Fruit fly (Drosophila melanogaster) whole organism, prepupa: ENCODE data around the gene Ir7g.

Experiments
- Blimp-1 ChIP-seq: fragments of 200-800 bp; sonication (Bioruptor generic); optimal IDR thresholded peaks from 3 replicates; lab custom pipeline; 2017; ENCODE audit warnings: missing biosample characterization, missing genetic modification characterization, mild to moderate bottlenecking, moderate library complexity, missing genetic modification reagents
- CG10669 ChIP-seq: fragments of 200-800 bp; sonication (Bioruptor generic); optimal IDR thresholded peaks from 3 replicates; lab custom pipeline; 2018; ENCODE audit warnings: missing biosample characterization, mild to moderate bottlenecking, missing genetic modification characterization, moderate library complexity
- CG11294 ChIP-seq: fragments of 200-800 bp; sonication (Bioruptor generic); IDR thresholded peaks from 2 replicates; pipeline ENCODE4 v1.3.6; 2022; ENCODE audit warnings: missing biosample characterization, missing genetic modification characterization
- CG11762 ChIP-seq: fragments of 200-800 bp; sonication (Bioruptor generic); optimal IDR thresholded peaks from 3 replicates; lab custom pipeline; 2016; ENCODE audit warnings: missing biosample characterization, missing genetic modification characterization; ENCODE audit not compliant: insufficient read depth
- CG11902 ChIP-seq: fragments of 200-800 bp; sonication (Bioruptor generic); optimal IDR thresholded peaks from 3 replicates; lab custom pipeline; 2016; ENCODE audit warnings: missing biosample characterization, missing genetic modification characterization
- CG15336 ChIP-seq: fragments of 200-800 bp; sonication (Bioruptor generic); IDR thresholded peaks from 2 replicates; pipeline ENCODE4 v1.3.6; 2022; ENCODE audit warnings: missing biosample characterization, missing genetic modification characterization
- CG1621 ChIP-seq: fragments of 200-800 bp; sonication (Bioruptor generic); optimal IDR thresholded peaks from 3 replicates; lab custom pipeline; 2018; ENCODE audit warnings: missing biosample characterization, mild to moderate bottlenecking, missing genetic modification characterization
- CG3032 ChIP-seq: fragments of 200-800 bp; optimal IDR thresholded peaks from 2 replicates; lab custom pipeline; 2019; ENCODE audit warnings: missing biosample characterization, mild to moderate bottlenecking, missing genetic modification characterization, moderate library complexity
- CG31627 ChIP-seq: fragments of 200-800 bp; sonication (Bioruptor generic); optimal IDR thresholded peaks from 3 replicates; lab custom pipeline; 2016; ENCODE audit warnings: missing biosample characterization, missing genetic modification characterization
- CG32006 ChIP-seq: fragments of 200-800 bp; sonication (Bioruptor generic); optimal IDR thresholded peaks from 3 replicates; lab custom pipeline; 2017; ENCODE audit warnings: missing biosample characterization, mild to moderate bottlenecking, missing genetic modification characterization
- CG34406 ChIP-seq: fragments of 200-800 bp; sonication (Bioruptor generic); optimal IDR thresholded peaks from 3 replicates; lab custom pipeline; 2016; ENCODE audit warnings: missing biosample characterization, missing genetic modification characterization
- CG3919 ChIP-seq: fragments of 200-800 bp; sonication (Bioruptor generic); optimal IDR thresholded peaks from 3 replicates; lab custom pipeline; 2016; ENCODE audit warnings: missing biosample characterization, missing genetic modification characterization
- CG4318 ChIP-seq: fragments of 200-800 bp; sonication (Bioruptor generic); optimal IDR thresholded peaks from 3 replicates; lab custom pipeline; 2017; ENCODE audit warnings: missing biosample characterization, mild to moderate bottlenecking, missing genetic modification characterization
- CG6163 ChIP-seq: fragments of 200-800 bp; sonication (Bioruptor generic); IDR thresholded peaks from 3 replicates; pipeline ENCODE4 v1.3.6; 2022; ENCODE audit warnings: missing biosample characterization, missing genetic modification characterization
- CG6276 ChIP-seq: fragments of 200-800 bp; sonication (Bioruptor generic); optimal IDR thresholded peaks from 2 replicates; lab custom pipeline; 2017; ENCODE audit warnings: missing biosample characterization, mild to moderate bottlenecking, missing genetic modification characterization
- CG6792 ChIP-seq: fragments of 200-800 bp; sonication (Bioruptor generic); optimal IDR thresholded peaks from 3 replicates; lab custom pipeline; 2016; ENCODE audit warnings: missing biosample characterization, missing genetic modification characterization
- CG6808 ChIP-seq: fragments of 200-800 bp; sonication (Bioruptor generic); optimal IDR thresholded peaks from 3 replicates; lab custom pipeline; 2017; ENCODE audit warnings: missing biosample characterization, missing genetic modification characterization, mild to moderate bottlenecking, moderate library complexity, missing genetic modification reagents
- CG6854 ChIP-seq: fragments of 200-800 bp; sonication (Bioruptor generic); optimal IDR thresholded peaks from 2 replicates; lab custom pipeline; 2017; ENCODE audit warnings: missing biosample characterization, mild to moderate bottlenecking, missing genetic modification characterization
- CG7368 ChIP-seq: fragments of 200-800 bp; sonication (Bioruptor generic); optimal IDR thresholded peaks from 3 replicates; lab custom pipeline; 2016; ENCODE audit warnings: missing biosample characterization, missing genetic modification characterization
- CG8119 ChIP-seq: fragments of 200-800 bp; sonication (Bioruptor generic); IDR thresholded peaks from 3 replicates; pipeline ENCODE4 v1.3.6; 2022; ENCODE audit warnings: missing biosample characterization, missing genetic modification characterization
- CG8319 ChIP-seq: fragments of 200-800 bp; sonication (Bioruptor generic); optimal IDR thresholded peaks from 3 replicates; lab custom pipeline; 2016; ENCODE audit warnings: missing biosample characterization, missing genetic modification characterization
- CG8632 ChIP-seq: fragments of 200-800 bp; sonication (Bioruptor generic); optimal IDR thresholded peaks from 3 replicates; lab custom pipeline; 2016; ENCODE audit warnings: missing biosample characterization, missing genetic modification characterization
- CG9139 ChIP-seq: fragments of 200-800 bp; sonication (Bioruptor generic); optimal IDR thresholded peaks from 3 replicates; lab custom pipeline; 2017; ENCODE audit warnings: missing biosample characterization, mild to moderate bottlenecking, missing genetic modification characterization
- Eip75B ChIP-seq: fragments of 200-800 bp; sonication (Bioruptor generic); optimal IDR thresholded peaks from 3 replicates; lab custom pipeline; 2016; ENCODE audit warnings: missing biosample characterization, missing genetic modification characterization
- Eip78C ChIP-seq: fragments of 200-800 bp; sonication (Bioruptor generic); peaks from one replicate; lab custom pipeline; 2016; ENCODE audit warnings: missing biosample characterization, missing genetic modification characterization
- Eip93F ChIP-seq: fragments of 200-800 bp; sonication (Bioruptor generic); optimal IDR thresholded peaks from 2 replicates; lab custom pipeline; 2016; ENCODE audit warnings: missing biosample characterization, mild to moderate bottlenecking, missing genetic modification characterization
- Ets21C ChIP-seq: fragments of 200-800 bp; sonication (Bioruptor generic); optimal IDR thresholded peaks from 3 replicates; lab custom pipeline; 2016; ENCODE audit warnings: missing biosample characterization, missing genetic modification characterization
- Ets96B ChIP-seq: fragments of 200-800 bp; optimal IDR thresholded peaks from 2 replicates; lab custom pipeline; 2019; ENCODE audit warnings: missing biosample characterization, mild to moderate bottlenecking, missing genetic modification characterization, moderate library complexity
- Gug ChIP-seq: fragments of 200-800 bp; sonication (Bioruptor generic); IDR thresholded peaks from 2 replicates; pipeline ENCODE4 v1.3.6; 2022; ENCODE audit warnings: missing biosample characterization, missing genetic modification characterization
- Hr38 ChIP-seq: sonication (Bioruptor generic); optimal IDR thresholded peaks from 2 replicates; lab custom pipeline; 2016; ENCODE audit warnings: missing biosample characterization, missing genetic modification characterization
- Hr4 ChIP-seq: fragments of 200-800 bp; sonication (Bioruptor generic); optimal IDR thresholded peaks from 3 replicates; lab custom pipeline; 2016; ENCODE audit warnings: missing biosample characterization, missing genetic modification characterization
- OdsH ChIP-seq: fragments of 200-800 bp; sonication (Bioruptor generic); optimal IDR thresholded peaks from 3 replicates; lab custom pipeline; 2016; ENCODE audit warnings: missing biosample characterization, missing genetic modification characterization
- Smox ChIP-seq: fragments of 200-800 bp; sonication (Bioruptor generic); optimal IDR thresholded peaks from 3 replicates; lab custom pipeline; 2016; ENCODE audit warnings: missing biosample characterization, missing genetic modification characterization
- Sox102F ChIP-seq: fragments of 200-800 bp; sonication (Bioruptor generic); optimal IDR thresholded peaks from 2 replicates; lab custom pipeline; 2016; ENCODE audit warnings: missing biosample characterization, mild to moderate bottlenecking, missing genetic modification characterization
- Sox14 ChIP-seq: fragments of 200-800 bp; sonication (Bioruptor generic); optimal IDR thresholded peaks from 3 replicates; lab custom pipeline; 2016; ENCODE audit warnings: missing biosample characterization, missing genetic modification characterization
- achi ChIP-seq: fragments of 200-800 bp; sonication (Bioruptor generic); optimal IDR thresholded peaks from 3 replicates; lab custom pipeline; 2016; ENCODE audit warnings: missing biosample characterization, missing genetic modification characterization
- acj6 ChIP-seq: fragments of 200-800 bp; sonication (Bioruptor generic); optimal IDR thresholded peaks from 3 replicates; lab custom pipeline; 2016; ENCODE audit warnings: missing biosample characterization, missing genetic modification characterization
- cyc ChIP-seq: fragments of 200-800 bp; sonication (Bioruptor generic); optimal IDR thresholded peaks from 3 replicates; lab custom pipeline; 2016; ENCODE audit warnings: missing biosample characterization, missing genetic modification characterization
- dsx ChIP-seq: fragments of 200-800 bp; optimal IDR thresholded peaks from 3 replicates; lab custom pipeline; 2019; ENCODE audit warnings: missing biosample characterization, mild to moderate bottlenecking, missing genetic modification characterization, moderate library complexity; ENCODE audit not compliant: poor library complexity, severe bottlenecking
- eg ChIP-seq: fragments of 200-800 bp; sonication (Bioruptor generic); IDR thresholded peaks from 3 replicates; pipeline ENCODE4 v1.3.6; 2022; ENCODE audit warnings: missing biosample characterization, missing genetic modification characterization
- fd59A ChIP-seq: fragments of 200-800 bp; sonication (Bioruptor generic); optimal IDR thresholded peaks from 2 replicates; lab custom pipeline; 2017; ENCODE audit warnings: missing biosample characterization, mild to moderate bottlenecking, missing genetic modification characterization, missing genetic modification reagents
- fkh ChIP-seq: fragments of 200-800 bp; sonication (Bioruptor generic); optimal IDR thresholded peaks from 3 replicates; lab custom pipeline; 2017; ENCODE audit warnings: missing biosample characterization, mild to moderate bottlenecking, missing genetic modification characterization, moderate library complexity
- lz ChIP-seq: fragments of 200-800 bp; sonication (Bioruptor generic); optimal IDR thresholded peaks from 3 replicates; lab custom pipeline; 2016; ENCODE audit warnings: missing biosample characterization, missing genetic modification characterization
- net ChIP-seq: fragments of 200-800 bp; sonication (Bioruptor generic); optimal IDR thresholded peaks from 3 replicates; lab custom pipeline; 2016; ENCODE audit warnings: missing biosample characterization, missing genetic modification characterization
- pdm3 ChIP-seq: fragments of 200-800 bp; sonication (Bioruptor generic); optimal IDR thresholded peaks from 3 replicates; lab custom pipeline; 2016; ENCODE audit warnings: missing biosample characterization, missing genetic modification characterization
- salr ChIP-seq, 2 experiments: fragments of 200-800 bp; sonication (Bioruptor generic); optimal IDR thresholded peaks; 3 replicates each; lab custom pipeline; 2016 to 2018; ENCODE audit warnings: missing biosample characterization in 2 of 2, missing genetic modification characterization in 2 of 2, mild to moderate bottlenecking in 1 of 2
- spab ChIP-seq: fragments of 200-800 bp; sonication (Bioruptor generic); optimal IDR thresholded peaks from 2 replicates; lab custom pipeline; 2017; ENCODE audit warnings: missing biosample characterization, mild to moderate bottlenecking, missing genetic modification characterization, missing genetic modification reagents
- ss ChIP-seq, 2 experiments: fragments of 200-800 bp; sonication (Bioruptor generic); optimal IDR thresholded peaks; 2 replicates in 1 of 2; 3 replicates in 1 of 2; lab custom pipeline; 2017 to 2018; ENCODE audit warnings: mild to moderate bottlenecking in 2 of 2, missing biosample characterization in 2 of 2, missing genetic modification characterization in 2 of 2, moderate library complexity in 1 of 2
- svp ChIP-seq: fragments of 200-800 bp; sonication (Bioruptor generic); peaks from one replicate; lab custom pipeline; 2016; ENCODE audit warnings: missing biosample characterization, missing genetic modification characterization
- topi ChIP-seq: fragments of 200-800 bp; sonication (Bioruptor generic); optimal IDR thresholded peaks from 3 replicates; lab custom pipeline; 2016; ENCODE audit warnings: missing biosample characterization, missing genetic modification characterization
- vri ChIP-seq: fragments of 200-800 bp; sonication (Bioruptor generic); optimal IDR thresholded peaks from 3 replicates; lab custom pipeline; 2016; ENCODE audit warnings: missing biosample characterization, mild to moderate bottlenecking, missing genetic modification characterization

The Ir7g gene

DNA sequence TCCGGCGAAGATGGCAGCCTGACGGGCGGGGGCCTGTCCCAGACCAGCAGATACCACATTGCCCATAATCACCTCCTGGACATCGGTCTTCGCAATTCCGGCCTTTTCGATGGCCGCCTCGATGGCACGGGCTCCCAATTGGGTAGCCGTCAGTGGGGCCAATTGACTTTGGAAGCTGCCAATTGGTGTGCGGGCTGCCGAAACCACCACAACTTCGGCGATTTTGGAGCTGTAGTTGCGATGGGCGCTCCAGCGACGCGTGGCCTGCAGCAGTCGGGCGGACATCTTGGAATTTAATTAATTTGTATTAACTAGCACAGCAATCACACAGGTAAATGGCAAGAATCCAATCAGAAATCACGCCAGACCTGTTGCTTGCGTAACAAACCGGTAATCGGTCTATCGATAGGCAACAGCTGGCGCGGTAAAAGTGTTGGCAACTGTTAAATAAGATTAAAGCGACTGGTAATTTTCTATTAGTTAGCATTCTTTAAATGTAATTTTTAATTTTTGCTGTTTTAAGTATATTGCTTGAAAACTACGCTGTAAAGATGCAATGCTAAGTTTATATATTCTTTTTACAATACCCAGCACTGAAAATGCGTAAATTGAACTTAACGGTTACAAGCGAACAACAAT lies 4.0 kb downstream of the Ir7g start, which contains the start of gene Acat1:
Gene Acat1 (minus strand): TSS at position 400 of the 639 bp plus-strand sequence.
- TF ChIP-seq achi (GFP tag; lab: Kevin White, UChicago) = peak; percentile 76
- no peak for TF ChIP-seq CG6854 (GFP tag; lab: Kevin White, UChicago)
- peak; percentile 57 for TF ChIP-seq CG34406 (GFP tag; lab: Kevin White, UChicago)
- peak; percentile 75 for TF ChIP-seq CG31627 (GFP tag; lab: Kevin White, UChicago)
- TF ChIP-seq fd59A (GFP tag; lab: Kevin White, UChicago) = no peak
- TF ChIP-seq salr (GFP tag; optimal IDR thresholded peaks at IDR 0.05; lab: Kevin White, UChicago) = peak in 1 of 2 experiments; percentile 49
- peak; percentile 70 for TF ChIP-seq CG6792 (GFP tag; lab: Kevin White, UChicago)
- TF ChIP-seq CG8632 (GFP tag; lab: Kevin White, UChicago) = peak; percentile 65
- peak; percentile 14 for TF ChIP-seq CG9139 (GFP tag; lab: Kevin White, UChicago)
- TF ChIP-seq Smox (GFP tag; lab: Kevin White, UChicago) = peak; percentile 78
- TF ChIP-seq CG8119 (GFP tag; lab: Robert Waterston, UW) = peak; percentile 39; the same call in 2 of the 3 replicates
- TF ChIP-seq ss (GFP tag; optimal IDR thresholded peaks at IDR 0.05; lab: Kevin White, UChicago) = peak; percentile 1 to 42
- TF ChIP-seq Eip75B (GFP tag; lab: Kevin White, UChicago) = peak; percentile 84
- TF ChIP-seq Sox102F (GFP tag; lab: Kevin White, UChicago) = peak; percentile 83
- no peak for TF ChIP-seq dsx (GFP tag; lab: Kevin White, UChicago)
- no peak for TF ChIP-seq CG3032 (tag; lab: Kevin White, UChicago)
- no peak for TF ChIP-seq fkh (GFP tag; lab: Kevin White, UChicago)
- peak; percentile 81 for TF ChIP-seq eg
- peak; percentile 81 for TF ChIP-seq cyc
- peak; percentile 94 for TF ChIP-seq vri
- no peak for TF ChIP-seq CG11294 (GFP tag; lab: Robert Waterston, UW)
- TF ChIP-seq Hr4 (GFP tag; lab: Kevin White, UChicago) = peak; percentile 76
- peak; percentile 85 for TF ChIP-seq svp (GFP tag; lab: Kevin White, UChicago)
- peak; percentile 84 for TF ChIP-seq topi (GFP tag; lab: Kevin White, UChicago)
- TF ChIP-seq Ets21C (GFP tag; lab: Kevin White, UChicago) = peak; percentile 69
- TF ChIP-seq lz = peak; percentile 86
- peak; percentile 58 for TF ChIP-seq CG32006 (GFP tag; lab: Kevin White, UChicago)
- TF ChIP-seq Gug (GFP tag; lab: Robert Waterston, UW) = peak; percentile 36
- TF ChIP-seq CG4318 (GFP tag; lab: Kevin White, UChicago) = peak; percentile 19
- peak; percentile 79 for TF ChIP-seq OdsH (GFP tag; lab: Kevin White, UChicago)
- TF ChIP-seq CG11902 (GFP tag; lab: Kevin White, UChicago) = peak; percentile 40
- peak; percentile 94 for TF ChIP-seq Eip78C
- TF ChIP-seq acj6 (GFP tag; lab: Kevin White, UChicago) = peak; percentile 77
- peak; percentile 86 for TF ChIP-seq pdm3 (GFP tag; lab: Kevin White, UChicago)
- peak; percentile 74 for TF ChIP-seq CG8319 (GFP tag; lab: Kevin White, UChicago)
- peak; percentile 23 for TF ChIP-seq CG6808
- peak; percentile 22 for TF ChIP-seq Eip93F (GFP tag; lab: Kevin White, UChicago)
- peak; percentile 78 for TF ChIP-seq net
- peak; percentile 59 for TF ChIP-seq CG11762
- peak; percentile 1 for TF ChIP-seq CG6276 (GFP tag; lab: Kevin White, UChicago)
- TF ChIP-seq CG15336 = peak; percentile 65
- TF ChIP-seq CG10669 (GFP tag; lab: Kevin White, UChicago) = peak; percentile 71
- TF ChIP-seq CG1621 (tag; lab: Kevin White, UChicago) = peak; percentile 50
- TF ChIP-seq CG3919 = peak; percentile 83
- TF ChIP-seq Sox14 = peak; percentile 79
- peak; percentile 72 for TF ChIP-seq CG7368 (GFP tag; lab: Kevin White, UChicago)
- TF ChIP-seq CG6163 = peak; percentile 82
- no peak for TF ChIP-seq Hr38
- TF ChIP-seq Blimp-1 = no peak
- TF ChIP-seq Ets96B = peak; percentile 60
- no peak for TF ChIP-seq spab (GFP tag; lab: Kevin White, UChicago)
